Fruit fly (Drosophila melanogaster) whole organism, embryonic: ENCODE results near the gene CG15332.

Experiments used
- CG10267 ChIP-seq: fragments of 200-800 bp; sonication (Bioruptor generic); optimal IDR thresholded peaks from 2 replicates; lab custom pipeline; 2018; ENCODE audit warnings: missing biosample characterization, mild to moderate bottlenecking, missing genetic modification characterization, moderate library complexity
- CG10979 ChIP-seq: fragments of 200-800 bp; sonication (Bioruptor generic); optimal IDR thresholded peaks from 2 replicates; lab custom pipeline; 2018; ENCODE audit warnings: missing biosample characterization, mild to moderate bottlenecking, missing genetic modification characterization, moderate library complexity
- CG13775 ChIP-seq: fragments of 200-800 bp; sonication (Bioruptor generic); optimal IDR thresholded peaks from 3 replicates; lab custom pipeline; 2017; ENCODE audit warnings: missing biosample characterization, mild to moderate bottlenecking, missing genetic modification characterization
- CG15479 ChIP-seq: fragments of 200-800 bp; sonication (Bioruptor generic); optimal IDR thresholded peaks from 3 replicates; lab custom pipeline; 2019; ENCODE audit warnings: missing biosample characterization, mild to moderate bottlenecking, missing genetic modification characterization, moderate library complexity
- CG1602 ChIP-seq: fragments of 200-800 bp; sonication (Bioruptor generic); optimal IDR thresholded peaks from 3 replicates; lab custom pipeline; 2016; ENCODE audit warnings: missing biosample characterization, missing genetic modification characterization
- CG1603 ChIP-seq: fragments of 200-800 bp; sonication (Bioruptor generic); optimal IDR thresholded peaks from 2 replicates; lab custom pipeline; 2019; ENCODE audit warnings: missing biosample characterization, mild to moderate bottlenecking, missing genetic modification characterization, moderate library complexity
- CG17385 ChIP-seq: fragments of 200-800 bp; sonication (Bioruptor generic); optimal IDR thresholded peaks from 3 replicates; lab custom pipeline; 2018; ENCODE audit warnings: missing biosample characterization, mild to moderate bottlenecking, missing genetic modification characterization
- CG32767 ChIP-seq: fragments of 200-800 bp; sonication (Bioruptor generic); IDR thresholded peaks from 2 replicates; pipeline ENCODE4 v1.3.6; 2022; ENCODE audit warnings: missing biosample characterization, missing genetic modification characterization
- CG3281 ChIP-seq: fragments of 200-800 bp; sonication (Bioruptor generic); optimal IDR thresholded peaks from 3 replicates; lab custom pipeline; 2017; ENCODE audit warnings: missing biosample characterization, mild to moderate bottlenecking, missing genetic modification characterization
- CG3726 ChIP-seq: fragments of 200-800 bp; sonication (Bioruptor generic); IDR thresholded peaks from 3 replicates; pipeline ENCODE4, ENCODE4 v1.3.6; 2022; ENCODE audit warnings: missing biosample characterization, missing genetic modification characterization
- CG4730 ChIP-seq: fragments of 200-800 bp; sonication (Bioruptor generic); IDR thresholded peaks from 2 replicates; pipeline ENCODE4 v1.3.6; 2022; ENCODE audit warnings: missing biosample characterization, missing genetic modification characterization
- CG7928 ChIP-seq: fragments of 200-800 bp; sonication (Bioruptor generic); optimal IDR thresholded peaks from 2 replicates; lab custom pipeline; 2017; ENCODE audit warnings: missing biosample characterization, mild to moderate bottlenecking, missing genetic modification characterization
- CG8089 ChIP-seq: fragments of 200-800 bp; sonication (Bioruptor generic); optimal IDR thresholded peaks from 3 replicates; lab custom pipeline; 2016; ENCODE audit warnings: missing biosample characterization, missing genetic modification characterization
- D ChIP-seq, 2 experiments: fragments of 200-800 bp in 1 of 2; fragments of >200 bp in 1 of 2; sonication (Bioruptor generic) in 1 of 2; optimal IDR thresholded peaks; 2 replicates in 1 of 2; 3 replicates in 1 of 2; lab custom pipeline; 2017; ENCODE audit warnings: mild to moderate bottlenecking in 1 of 2, missing biosample characterization in 1 of 2, missing genetic modification characterization in 1 of 2, missing genetic modification reagents in 1 of 2
- Dfd ChIP-seq, 2 experiments: fragments of >200 bp; optimal IDR thresholded peaks; 2 replicates each; lab custom pipeline; 2017; ENCODE audit warnings: missing biosample characterization in 2 of 2, missing genetic modification characterization in 2 of 2
- Dll ChIP-seq: fragments of 200-800 bp; sonication (Bioruptor generic); IDR thresholded peaks from 4 replicates; pipeline ENCODE4 v1.3.6; 2022; ENCODE audit warnings: missing biosample characterization, missing genetic modification characterization; ENCODE audit not compliant: partially characterized antibody
- Dp ChIP-seq: fragments of 200-800 bp; sonication (Bioruptor generic); optimal IDR thresholded peaks from 2 replicates; lab custom pipeline; 2018; ENCODE audit warnings: missing biosample characterization, mild to moderate bottlenecking, missing genetic modification characterization, moderate library complexity
- Eip74EF ChIP-seq, 2 experiments: fragments of 200-800 bp in 1 of 2; fragments of >200 bp in 1 of 2; sonication (Bioruptor generic) in 1 of 2; optimal IDR thresholded peaks; 2 replicates each; lab custom pipeline; 2017 to 2019; ENCODE audit warnings: missing biosample characterization in 2 of 2, missing genetic modification characterization in 2 of 2, mild to moderate bottlenecking in 1 of 2, moderate library complexity in 1 of 2
- Ets97D ChIP-seq: fragments of 200-800 bp; sonication (Bioruptor generic); optimal IDR thresholded peaks from 3 replicates; lab custom pipeline; 2016; ENCODE audit warnings: missing biosample characterization, missing genetic modification characterization
- Lhr ChIP-seq: fragments of 200-800 bp; sonication (Bioruptor generic); optimal IDR thresholded peaks from 3 replicates; lab custom pipeline; 2017; ENCODE audit warnings: mild to moderate bottlenecking, missing biosample characterization, missing genetic modification reagents, missing genetic modification characterization
- Lpt ChIP-seq: fragments of >200 bp; optimal IDR thresholded peaks from 2 replicates; lab custom pipeline; 2018; ENCODE audit warnings: missing biosample characterization, missing genetic modification characterization
- MBD-R2 ChIP-seq: fragments of 200-800 bp; sonication (Bioruptor generic); IDR thresholded peaks from 2 replicates; pipeline ENCODE4 v1.3.6; 2022; ENCODE audit warnings: missing biosample characterization, missing genetic modification characterization
- MESR4 ChIP-seq: fragments of 200-800 bp; sonication (Bioruptor generic); optimal IDR thresholded peaks from 2 replicates; lab custom pipeline; 2018; ENCODE audit warnings: missing biosample characterization, mild to moderate bottlenecking, missing genetic modification characterization, moderate library complexity
- Scr ChIP-seq: fragments of 200-800 bp; sonication (Bioruptor generic); IDR thresholded peaks from 2 replicates; pipeline ENCODE4 v1.3.6; 2022; ENCODE audit warnings: missing biosample characterization, missing genetic modification characterization; ENCODE audit not compliant: partially characterized antibody
- Sry-δ ChIP-seq: fragments of 200-800 bp; sonication (Bioruptor generic); optimal IDR thresholded peaks from 2 replicates; lab custom pipeline; 2016; ENCODE audit warnings: missing biosample characterization, missing genetic modification characterization
- ato ChIP-seq: fragments of 200-800 bp; sonication (Bioruptor generic); IDR thresholded peaks from 2 replicates; pipeline ENCODE4 v1.3.6; 2022; ENCODE audit warnings: missing biosample characterization, missing genetic modification characterization; ENCODE audit not compliant: partially characterized antibody
- bigmax ChIP-seq: fragments of 200-800 bp; sonication (Bioruptor generic); optimal IDR thresholded peaks from 2 replicates; lab custom pipeline; 2018; ENCODE audit warnings: missing biosample characterization, mild to moderate bottlenecking, missing genetic modification characterization
- chinmo ChIP-seq: fragments of 200-800 bp; sonication (Bioruptor generic); IDR thresholded peaks from 4 replicates; pipeline ENCODE4 v1.3.6; 2022; ENCODE audit warnings: missing biosample characterization, missing genetic modification characterization; ENCODE audit not compliant: partially characterized antibody
- dan ChIP-seq: fragments of 200-800 bp; sonication (Bioruptor generic); IDR thresholded peaks from 2 replicates; pipeline ENCODE4 v1.3.6; 2022; ENCODE audit warnings: missing biosample characterization, missing genetic modification characterization
- dimm ChIP-seq: fragments of 200-800 bp; sonication (Bioruptor generic); IDR thresholded peaks from 2 replicates; pipeline ENCODE4 v1.3.6; 2022; ENCODE audit warnings: missing biosample characterization, missing genetic modification characterization
- dysf ChIP-seq: fragments of 200-800 bp; sonication (Bioruptor generic); IDR thresholded peaks from 3 replicates; pipeline ENCODE4 v1.3.6; 2022; ENCODE audit warnings: missing biosample characterization, missing genetic modification characterization
- ems ChIP-seq: fragments of 200-800 bp; sonication (Bioruptor generic); optimal IDR thresholded peaks from 3 replicates; lab custom pipeline; 2016; ENCODE audit warnings: missing biosample characterization, missing genetic modification characterization
- gfzf ChIP-seq: fragments of 200-800 bp; sonication (Bioruptor generic); optimal IDR thresholded peaks from 2 replicates; lab custom pipeline; 2016; ENCODE audit warnings: missing biosample characterization, mild to moderate bottlenecking, missing genetic modification characterization, moderate library complexity
- gsb-n ChIP-seq: fragments of 200-800 bp; sonication (Bioruptor generic); optimal IDR thresholded peaks from 3 replicates; lab custom pipeline; 2018; ENCODE audit warnings: missing biosample characterization, mild to moderate bottlenecking, missing genetic modification characterization
- hbn ChIP-seq: fragments of 200-800 bp; sonication (Bioruptor generic); IDR thresholded peaks from 2 replicates; pipeline ENCODE4 v1.3.6; 2022; ENCODE audit warnings: missing biosample characterization, missing genetic modification characterization; ENCODE audit not compliant: partially characterized antibody
- her ChIP-seq: fragments of 200-800 bp; sonication (Bioruptor generic); optimal IDR thresholded peaks from 2 replicates; lab custom pipeline; 2016; ENCODE audit warnings: missing biosample characterization, missing genetic modification characterization
- inv ChIP-seq: fragments of 200-800 bp; sonication (Bioruptor generic); IDR thresholded peaks from 2 replicates; pipeline ENCODE4 v1.3.6; 2022; ENCODE audit warnings: missing biosample characterization, missing genetic modification characterization; ENCODE audit not compliant: partially characterized antibody
- nom ChIP-seq: fragments of 200-800 bp; sonication (Bioruptor generic); optimal IDR thresholded peaks from 2 replicates; lab custom pipeline; 2017; ENCODE audit warnings: missing biosample characterization, missing genetic modification characterization, mild to moderate bottlenecking, moderate library complexity, missing genetic modification reagents
- pros ChIP-seq: fragments of 200-800 bp; sonication (Bioruptor generic); optimal IDR thresholded peaks from 3 replicates; lab custom pipeline; 2019; ENCODE audit warnings: missing biosample characterization, mild to moderate bottlenecking, missing genetic modification characterization, moderate library complexity
- pzg ChIP-seq: fragments of 200-800 bp; sonication (Bioruptor generic); optimal IDR thresholded peaks from 3 replicates; lab custom pipeline; 2018; ENCODE audit warnings: missing biosample characterization, mild to moderate bottlenecking, missing genetic modification characterization, moderate library complexity
- repo ChIP-seq: fragments of 200-800 bp; sonication (Bioruptor generic); optimal IDR thresholded peaks from 2 replicates; lab custom pipeline; 2016; ENCODE audit warnings: missing biosample characterization, missing genetic modification characterization
- stc ChIP-seq: fragments of 200-800 bp; sonication (Bioruptor generic); IDR thresholded peaks from 2 replicates; pipeline ENCODE4 v1.3.6; 2022; ENCODE audit warnings: missing biosample characterization, missing genetic modification characterization
- tna ChIP-seq: fragments of 200-800 bp; sonication (Bioruptor generic); IDR thresholded peaks from 2 replicates; pipeline ENCODE4 v1.3.6; 2022; ENCODE audit warnings: missing biosample characterization, missing genetic modification characterization; ENCODE audit not compliant: partially characterized antibody
- tx ChIP-seq: fragments of 200-800 bp; sonication (Bioruptor generic); optimal IDR thresholded peaks from 2 replicates; lab custom pipeline; 2016; ENCODE audit warnings: missing biosample characterization, missing genetic modification characterization
- unc-4 ChIP-seq: fragments of 200-800 bp; sonication (Bioruptor generic); IDR thresholded peaks from 2 replicates; pipeline ENCODE4 v1.3.6; 2022; ENCODE audit warnings: missing biosample characterization, missing genetic modification characterization; ENCODE audit not compliant: partially characterized antibody
- vvl ChIP-seq: fragments of 200-800 bp; sonication (Bioruptor generic); IDR thresholded peaks from 2 replicates; pipeline ENCODE4 v1.3.6; 2022; ENCODE audit warnings: missing biosample characterization, missing genetic modification characterization
- wdn ChIP-seq: fragments of 200-800 bp; sonication (Bioruptor generic); IDR thresholded peaks from 2 replicates; pipeline ENCODE4 v1.3.6; 2022; ENCODE audit warnings: missing biosample characterization, missing genetic modification characterization
- z ChIP-seq: fragments of 200-800 bp; sonication (Bioruptor generic); IDR thresholded peaks from 3 replicates; pipeline ENCODE4 v1.3.6; 2022; ENCODE audit warnings: missing biosample characterization, missing genetic modification characterization
- zfh2 ChIP-seq: fragments of 200-800 bp; sonication (Bioruptor generic); optimal IDR thresholded peaks from 2 replicates; lab custom pipeline; 2016; ENCODE audit warnings: missing biosample characterization, missing genetic modification characterization

Gene CG15332

dm6 chrX:7931028-7931549, 24.7 kb downstream of the CG15332 start, which contains the start of gene mahe (continued):
- no peak for TF ChIP-seq Lhr (GFP tag; lab: Kevin White, UChicago)
- peak; percentile 63 for TF ChIP-seq tna (GFP tag; lab: Robert Waterston, UW)
- TF ChIP-seq unc-4 (GFP tag; lab: Robert Waterston, UW), result peak; percentile 85
- TF ChIP-seq Sry-δ (GFP tag; lab: Kevin White, UChicago), result peak; percentile 89
- TF ChIP-seq CG32767 (GFP tag; lab: Robert Waterston, UW), result no peak
- TF ChIP-seq CG10267 (tag; lab: Kevin White, UChicago), result peak; percentile 29
- TF ChIP-seq ems, result no peak
- peak; percentile 80 for TF ChIP-seq Dp (GFP tag; lab: Kevin White, UChicago)
- TF ChIP-seq pros (GFP tag; lab: Kevin White, UChicago), result peak; percentile 46
- peak; percentile 49 for TF ChIP-seq CG17385 (GFP tag; lab: Kevin White, UChicago)
- peak; percentile 25 for TF ChIP-seq CG15479
- TF ChIP-seq MBD-R2, result no peak
- no peak for TF ChIP-seq dimm
- TF ChIP-seq Eip74EF (GFP tag; optimal IDR thresholded peaks at IDR 0.05; lab: Kevin White, UChicago), result no peak
- TF ChIP-seq gsb-n (tag; lab: Kevin White, UChicago), result peak; percentile 18
- peak; percentile 93 for TF ChIP-seq chinmo
- no peak for TF ChIP-seq her
- no peak for TF ChIP-seq Dfd (GFP tag; optimal IDR thresholded peaks at IDR 0.05; lab: Kevin White, UChicago)
- peak; percentile 6; the same call in 1 of the 2 replicates for TF ChIP-seq vvl (GFP tag; lab: Robert Waterston, UW)
- TF ChIP-seq CG1602 (GFP tag; lab: Kevin White, UChicago), result no peak
- TF ChIP-seq wdn (GFP tag; lab: Robert Waterston, UW), result no peak
- no peak for TF ChIP-seq dan (GFP tag; lab: Robert Waterston, UW)
- TF ChIP-seq CG4730 (GFP tag; lab: Robert Waterston, UW), result no peak
- TF ChIP-seq repo (GFP tag; lab: Kevin White, UChicago), result no peak
- TF ChIP-seq CG3281, result no peak
- no peak for TF ChIP-seq tx (GFP tag; lab: Kevin White, UChicago)
- no peak for TF ChIP-seq CG8089 (GFP tag; lab: Kevin White, UChicago)
- TF ChIP-seq zfh2 (GFP tag; lab: Kevin White, UChicago), result no peak
- TF ChIP-seq D (optimal IDR thresholded peaks at IDR 0.05; lab: Kevin White, UChicago), result no peak
- no peak for TF ChIP-seq D (GFP tag; optimal IDR thresholded peaks at IDR 0.05; lab: Kevin White, UChicago)
- TF ChIP-seq hbn (GFP tag; lab: Robert Waterston, UW), result peak; percentile 75
- TF ChIP-seq stc (GFP tag; lab: Robert Waterston, UW), result 0 out of 2 replicates have a peak, but pooled peaks have one; percentile 8
- peak; percentile 29 for TF ChIP-seq CG1603
- TF ChIP-seq Scr (GFP tag; lab: Robert Waterston, UW), result peak; percentile 87
- no peak for TF ChIP-seq dysf (GFP tag; lab: Robert Waterston, UW)
- peak; percentile 21 for TF ChIP-seq Ets97D
- TF ChIP-seq MESR4, result peak; percentile 78
- no peak for TF ChIP-seq CG7928 (GFP tag; lab: Kevin White, UChicago)
- peak; percentile 87 for TF ChIP-seq Dll (GFP tag; lab: Robert Waterston, UW)
- TF ChIP-seq bigmax (GFP tag; lab: Kevin White, UChicago), result no peak
- TF ChIP-seq CG10979 (tag; lab: Kevin White, UChicago), result no peak
- TF ChIP-seq pzg, result peak; percentile 57
- TF ChIP-seq z (GFP tag; lab: Robert Waterston, UW), result no peak
- TF ChIP-seq gfzf (GFP tag; lab: Kevin White, UChicago), result peak; percentile 21
- no peak for TF ChIP-seq Lpt (GFP tag; lab: Kevin White, UChicago)
- no peak for TF ChIP-seq CG3726 (GFP tag; lab: Robert Waterston, UW)
- no peak for TF ChIP-seq CG13775 (GFP tag; lab: Kevin White, UChicago)
- TF ChIP-seq ato (GFP tag; lab: Robert Waterston, UW), result peak; percentile 65
- TF ChIP-seq nom (GFP tag; lab: Kevin White, UChicago), result no peak
- TF ChIP-seq inv (GFP tag; lab: Robert Waterston, UW), result peak; percentile 74
